Worm (Caenorhabditis elegans) whole organism, L3 larva: ENCODE results near the gene EEED8.12.

Experiments used
- ama-1 ChIP-seq: fragments of 150-350 bp; optimal IDR thresholded peaks from 2 replicates; lab custom pipeline; 2018
- ceh-28 ChIP-seq: fragments of 150-350 bp; optimal IDR thresholded peaks from 2 replicates; lab custom pipeline; 2014; ENCODE audit warnings: missing biosample characterization, missing genetic modification reagents, missing genetic modification characterization
- ceh-82 ChIP-seq: fragments of 150-350 bp; optimal IDR thresholded peaks from 2 replicates; lab custom pipeline; 2014; ENCODE audit warnings: missing biosample characterization, missing genetic modification characterization
- fkh-10 ChIP-seq: sonication (generic microtip); optimal IDR thresholded peaks from 2 replicates; lab custom pipeline; 2017; ENCODE audit warnings: missing biosample characterization, missing genetic modification reagents, missing genetic modification characterization
- nhr-237 ChIP-seq: fragments of 150-350 bp; optimal IDR thresholded peaks from 2 replicates; lab custom pipeline; 2014; ENCODE audit warnings: missing biosample characterization, missing genetic modification characterization
- nhr-76 ChIP-seq: fragments of 150-350 bp; sonication (generic microtip); optimal IDR thresholded peaks from 5 replicates; lab custom pipeline; 2014; ENCODE audit warnings: missing biosample characterization, missing genetic modification characterization
- snpc-4 ChIP-seq: fragments of 150-350 bp; optimal IDR thresholded peaks from 2 replicates; lab custom pipeline; 2014; ENCODE audit warnings: missing biosample characterization, missing genetic modification characterization
- tbx-2 ChIP-seq: sonication (generic microtip); optimal IDR thresholded peaks from 2 replicates; lab custom pipeline; 2016; ENCODE audit warnings: mild to moderate bottlenecking, missing genetic modification characterization, missing compliant biosample characterization
- unc-62 ChIP-seq: fragments of 150-350 bp; sonication (generic microtip); optimal IDR thresholded peaks from 4 replicates; lab custom pipeline; 2014; ENCODE audit warnings: missing biosample characterization, missing genetic modification reagents, missing genetic modification characterization
- ztf-4 ChIP-seq: fragments of 150-350 bp; optimal IDR thresholded peaks from 2 replicates; lab custom pipeline; 2014; ENCODE audit warnings: missing biosample characterization, missing genetic modification characterization

DNA sequence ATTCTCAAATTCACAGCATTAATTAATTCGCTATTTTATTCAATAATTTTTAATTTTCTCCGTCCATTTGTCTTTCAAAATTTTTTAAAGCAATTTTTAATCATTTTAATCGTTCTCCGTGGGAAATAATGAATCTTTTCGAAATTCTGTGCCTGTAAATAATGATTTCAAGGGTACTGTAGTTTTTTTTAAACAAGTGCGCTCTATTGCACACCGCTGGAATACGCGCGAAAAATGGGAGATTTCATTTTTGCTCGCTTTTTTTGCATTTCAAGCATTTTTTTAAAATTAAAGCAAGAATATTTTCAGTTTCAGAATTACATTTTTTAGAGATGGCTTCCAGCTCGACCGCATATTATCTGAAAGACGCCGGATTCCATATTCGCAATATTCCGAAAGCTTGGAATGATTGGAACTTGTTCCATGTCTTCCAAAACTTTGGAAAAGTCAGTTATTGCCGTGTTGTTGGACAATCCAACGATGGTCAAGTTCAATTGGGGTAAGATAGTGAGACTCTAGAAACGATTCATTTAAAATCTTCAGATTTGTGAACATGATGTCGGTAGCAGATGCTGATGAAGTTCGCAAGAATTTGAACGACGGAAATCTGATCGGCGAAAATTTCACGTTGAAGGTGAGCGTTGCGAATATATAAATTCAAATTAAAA is 12.3 kb upstream of the EEED8.12 start, which contains the start of gene tofu-6:
- TF ChIP-seq ceh-28 (tag; lab: Kevin White, UChicago) (no peak), fkh-10 (no peak), nhr-76 (tag; lab: Kevin White, UChicago) (no peak), unc-62 (GFP tag; lab: Kevin White, UChicago) (no peak), nhr-237 (tag; lab: Kevin White, UChicago) (no peak), snpc-4 (no peak), ama-1 (lab: Kevin White, UChicago) (no peak), tbx-2 (no peak), ztf-4 (tag; lab: Kevin White, UChicago) (no peak), ceh-82 (no peak)
